Fruit fly (Drosophila melanogaster) whole organism, prepupa: ENCODE data around the gene Tsf2.

ENCODE experiments used
- eg ChIP-seq: fragments of 200-800 bp; sonication (Bioruptor generic); IDR thresholded peaks from 3 replicates; pipeline ENCODE4 v1.3.6; 2022; ENCODE audit warnings: missing biosample characterization, missing genetic modification characterization
- spab ChIP-seq: fragments of 200-800 bp; sonication (Bioruptor generic); optimal IDR thresholded peaks from 2 replicates; lab custom pipeline; 2017; ENCODE audit warnings: missing biosample characterization, mild to moderate bottlenecking, missing genetic modification characterization, missing genetic modification reagents

DNA sequence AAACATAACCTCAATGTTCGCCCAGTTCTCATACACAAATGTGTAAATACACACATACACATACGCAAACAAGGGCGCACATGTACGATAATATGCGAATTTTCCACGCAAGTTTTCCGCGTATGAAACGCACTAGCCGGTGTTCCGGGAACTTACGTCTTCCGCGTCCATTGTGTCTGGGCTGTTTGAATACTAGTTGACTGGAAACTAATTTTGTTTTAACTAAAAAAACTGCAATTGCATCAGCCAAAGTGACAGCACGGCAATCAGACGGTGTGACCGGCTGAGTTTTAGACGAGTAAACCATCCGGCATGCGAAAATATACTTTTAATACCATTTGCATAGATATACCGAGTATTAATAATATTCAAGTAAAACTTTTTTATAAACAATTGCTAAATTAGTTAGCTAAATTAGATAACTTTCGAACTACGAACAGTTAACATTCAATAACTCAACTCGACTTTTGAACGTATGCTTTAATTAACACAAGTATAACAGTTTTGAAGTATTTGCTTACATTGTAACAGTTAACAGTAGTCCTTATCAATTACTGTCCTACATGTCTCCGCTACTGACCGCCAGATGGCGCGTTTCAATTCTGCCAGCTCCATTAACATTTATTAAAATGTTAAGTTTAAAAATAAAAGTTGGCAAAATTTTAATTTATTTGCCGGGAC, 7.0 kb downstream of the Tsf2 start, which contains the start of gene eIF2beta:
- TF ChIP-seq spab (no peak), eg (no peak)
